Worm (Caenorhabditis elegans) whole organism, L1 larva: ENCODE measurements around the gene F55E10.4.

Source experiments
- C34B4.2 ChIP-seq: sonication (generic microtip); optimal IDR thresholded peaks from 2 replicates; lab custom pipeline; 2017; ENCODE audit warnings: mild to moderate bottlenecking, missing genetic modification characterization, missing compliant biosample characterization
- F16B12.6 ChIP-seq: fragments of 150-350 bp; optimal IDR thresholded peaks from 2 replicates; lab custom pipeline; 2014; ENCODE audit warnings: missing biosample characterization, missing genetic modification characterization
- blmp-1 ChIP-seq: fragments of 150-350 bp; optimal IDR thresholded peaks from 2 replicates; lab custom pipeline; 2014; ENCODE audit warnings: missing biosample characterization, missing genetic modification characterization
- ceh-90 ChIP-seq: sonication (generic microtip); optimal IDR thresholded peaks from 2 replicates; lab custom pipeline; 2016; ENCODE audit warnings: missing genetic modification characterization, missing compliant biosample characterization
- elt-2 ChIP-seq: sonication (generic microtip); optimal IDR thresholded peaks from 2 replicates; lab custom pipeline; 2016; ENCODE audit warnings: missing genetic modification characterization, mild to moderate bottlenecking, inconsistent platforms, missing compliant biosample characterization, missing genetic modification reagents
- lin-13 ChIP-seq: fragments of 150-350 bp; optimal IDR thresholded peaks from 2 replicates; lab custom pipeline; 2014; ENCODE audit warnings: missing biosample characterization, missing genetic modification reagents, missing genetic modification characterization
- skn-1 ChIP-seq: fragments of 150-350 bp; optimal IDR thresholded peaks from 2 replicates; lab custom pipeline; 2014; ENCODE audit warnings: missing biosample characterization, missing genetic modification characterization
- snpc-4 ChIP-seq: fragments of 150-350 bp; optimal IDR thresholded peaks from 2 replicates; lab custom pipeline; 2014; ENCODE audit warnings: missing biosample characterization, missing genetic modification characterization
- unc-62 ChIP-seq: fragments of 150-350 bp; optimal IDR thresholded peaks from 2 replicates; lab custom pipeline; 2014; ENCODE audit warnings: missing biosample characterization, missing genetic modification reagents, missing genetic modification characterization
- xbp-1 ChIP-seq: sonication (generic microtip); optimal IDR thresholded peaks from 2 replicates; lab custom pipeline; 2016; ENCODE audit warnings: missing genetic modification characterization, missing compliant biosample characterization

DNA sequence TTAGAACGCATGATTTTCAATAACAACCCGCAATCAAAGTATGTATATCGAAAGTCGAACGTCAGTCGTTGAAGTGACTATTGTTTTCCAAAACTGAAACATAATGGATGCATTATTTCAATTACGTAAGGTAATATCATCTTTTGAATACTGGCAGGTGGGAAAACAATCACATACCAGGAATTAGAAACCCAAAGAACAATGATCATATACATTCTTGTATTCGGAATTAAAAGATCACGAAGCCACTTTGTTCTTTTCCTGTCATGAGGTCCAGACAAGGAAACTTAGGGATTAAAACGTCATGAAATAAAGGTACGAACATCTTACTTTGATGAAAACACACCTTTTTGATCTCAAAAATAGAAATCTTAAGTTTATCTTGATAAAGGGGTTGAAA, 34.7 kb upstream of the F55E10.4 start:
- TF ChIP-seq elt-2, result no peak
- no peak for TF ChIP-seq lin-13 (GFP tag; lab: Kevin White, UChicago)
- no peak for TF ChIP-seq F16B12.6 (tag; lab: Kevin White, UChicago)
- TF ChIP-seq ceh-90 (tag; lab: Kevin White, UChicago), result no peak
- no peak for TF ChIP-seq blmp-1
- no peak for TF ChIP-seq snpc-4
- TF ChIP-seq C34B4.2 (tag; lab: Kevin White, UChicago), result no peak
- TF ChIP-seq skn-1 (tag; lab: Kevin White, UChicago), result no peak
- no peak for TF ChIP-seq xbp-1
- TF ChIP-seq unc-62, result no peak
